Worm (Caenorhabditis elegans): Measurements from ENCODE around the gene F17E9.5.

ce11 chrIV:8342385-8342784, 3.2 kb upstream of the F17E9.5 start, which contains the start of gene lgc-5:
- TF ChIP-seq hmg-20 (GFP tag; IDR thresholded peaks at IDR 0.05) (no peak), xnd-1 (tag; optimal IDR thresholded peaks at IDR 0.05) (no peak), K11D2.4 (GFP tag; IDR thresholded peaks at IDR 0.05) (no peak), F37B4.10 (GFP tag; IDR thresholded peaks at IDR 0.05) (no peak), ama-1 (optimal IDR thresholded peaks at IDR 0.05) (no peak), ama-1 (GFP tag; optimal IDR thresholded peaks at IDR 0.05) (no peak), lin-54 (GFP tag; optimal IDR thresholded peaks at IDR 0.05) (no peak)
